Worm (Caenorhabditis elegans) whole organism, L4 larva: Measurements from ENCODE around the gene lips-15.

Source experiments
- T20F7.1 ChIP-seq: fragments of 200-800 bp; sonication (Bioruptor generic); optimal IDR thresholded peaks from 2 replicates; lab custom pipeline; 2018; ENCODE audit warnings: mild to moderate bottlenecking, missing genetic modification characterization, missing compliant biosample characterization
- ZK546.5 ChIP-seq, 2 experiments: sonication (generic microtip); optimal IDR thresholded peaks; 2 replicates each; lab custom pipeline; 2017; ENCODE audit warnings: missing biosample characterization in 2 of 2, missing genetic modification characterization in 2 of 2
- aha-1 ChIP-seq: fragments of 150-350 bp; peaks from one replicate; lab custom pipeline; 2014; ENCODE audit warnings: missing biosample characterization, missing genetic modification characterization
- ama-1 ChIP-seq: fragments of 150-350 bp; optimal IDR thresholded peaks from 2 replicates; lab custom pipeline; 2014; ENCODE audit warnings: inconsistent platforms, mixed read lengths
- attf-4 ChIP-seq: sonication (generic microtip); optimal IDR thresholded peaks from 3 replicates; lab custom pipeline; 2017; ENCODE audit warnings: missing biosample characterization, missing genetic modification characterization
- ces-1 ChIP-seq: fragments of 150-350 bp; sonication (generic microtip); optimal IDR thresholded peaks from 4 replicates; lab custom pipeline; 2014; ENCODE audit warnings: missing biosample characterization, missing genetic modification reagents, missing genetic modification characterization
- dmd-8 ChIP-seq: fragments of 200-800 bp; sonication (Bioruptor generic); IDR thresholded peaks from 2 replicates; pipeline ENCODE4 v1.3.6; 2022; ENCODE audit warnings: missing genetic modification characterization, missing compliant biosample characterization
- dmd-9 ChIP-seq: fragments of 200-800 bp; sonication (Bioruptor generic); IDR thresholded peaks from 2 replicates; pipeline ENCODE4 v1.3.6; 2022; ENCODE audit warnings: missing genetic modification reagents, missing genetic modification characterization, missing compliant biosample characterization
- dpl-1 ChIP-seq: fragments of 150-350 bp; optimal IDR thresholded peaks from 2 replicates; lab custom pipeline; 2014; ENCODE audit warnings: missing biosample characterization, missing genetic modification reagents, missing genetic modification characterization
- egl-43 ChIP-seq: fragments of 200-800 bp; sonication (Bioruptor generic); IDR thresholded peaks from 2 replicates; pipeline ENCODE4 v1.3.6; 2022; ENCODE audit warnings: missing genetic modification reagents, missing genetic modification characterization, missing compliant biosample characterization
- hlh-11 ChIP-seq: fragments of 200-800 bp; sonication (Bioruptor generic); optimal IDR thresholded peaks from 2 replicates; lab custom pipeline; 2018; ENCODE audit warnings: mild to moderate bottlenecking, missing genetic modification characterization, missing compliant biosample characterization
- madf-5 ChIP-seq, 2 experiments: fragments of 200-800 bp; sonication (Bioruptor generic); IDR thresholded peaks; 2 replicates each; pipeline ENCODE4 v1.3.6; 2022; ENCODE audit warnings: missing compliant biosample characterization in 2 of 2, missing genetic modification characterization in 2 of 2
- madf-9 ChIP-seq: fragments of 200-800 bp; sonication (Bioruptor generic); conservative IDR thresholded peaks from 2 replicates; pipeline ENCODE4 v1.3.6; 2022; ENCODE audit warnings: missing genetic modification reagents, missing genetic modification characterization, missing compliant biosample characterization
- mxl-3 ChIP-seq: fragments of 200-800 bp; sonication (Bioruptor generic); optimal IDR thresholded peaks from 2 replicates; lab custom pipeline; 2018; ENCODE audit warnings: mild to moderate bottlenecking, missing genetic modification characterization, missing compliant biosample characterization
- nhr-77 ChIP-seq: fragments of 150-350 bp; optimal IDR thresholded peaks from 2 replicates; lab custom pipeline; 2014; ENCODE audit warnings: missing biosample characterization, missing genetic modification characterization
- set-16 ChIP-seq: fragments of 200-800 bp; sonication (Bioruptor generic); IDR thresholded peaks from 2 replicates; pipeline ENCODE4 v1.3.6; 2022; ENCODE audit warnings: missing genetic modification reagents, missing genetic modification characterization, missing compliant biosample characterization
- snpc-1.2 ChIP-seq: fragments of 200-800 bp; sonication (Bioruptor generic); IDR thresholded peaks from 2 replicates; pipeline ENCODE4 v1.3.6; 2022; ENCODE audit warnings: missing genetic modification reagents, missing genetic modification characterization, missing compliant biosample characterization
- spr-3 ChIP-seq: fragments of 200-800 bp; sonication (Bioruptor generic); optimal IDR thresholded peaks from 2 replicates; lab custom pipeline; 2018; ENCODE audit warnings: mild to moderate bottlenecking, missing genetic modification characterization, missing compliant biosample characterization
- tra-1 ChIP-seq: fragments of 200-800 bp; sonication (Bioruptor generic); IDR thresholded peaks from 2 replicates; pipeline ENCODE4 v1.3.6; 2022; ENCODE audit warnings: missing genetic modification reagents, missing genetic modification characterization, missing compliant biosample characterization
- zip-2 ChIP-seq: fragments of 150-350 bp; optimal IDR thresholded peaks from 2 replicates; lab custom pipeline; 2014; ENCODE audit warnings: missing biosample characterization, missing genetic modification characterization
- ztf-7 ChIP-seq: fragments of 150-350 bp; optimal IDR thresholded peaks from 2 replicates; lab custom pipeline; 2014; ENCODE audit warnings: missing biosample characterization, missing genetic modification characterization

lips-15 gene

ce11 chrII:12636602-12637001, 32.4 kb downstream of the lips-15 start, which contains the start of gene nhr-234:
nhr-234 (plus strand) TSS chrII:12636678.
- TF ChIP-seq aha-1 (tag; lab: Kevin White, UChicago): peak; percentile 23
- TF ChIP-seq hlh-11 (tag; lab: Kevin White, UChicago): no peak

- TF ChIP-seq madf-9 (GFP tag; lab: Robert Waterston, UW): no peak
- TF ChIP-seq dpl-1 (GFP tag; lab: Kevin White, UChicago): no peak
- no peak for TF ChIP-seq dmd-8 (GFP tag; lab: Robert Waterston, UW)
- TF ChIP-seq ztf-7: no peak
- TF ChIP-seq spr-3 (GFP tag; lab: Kevin White, UChicago): no peak
- TF ChIP-seq tra-1: no peak
- TF ChIP-seq madf-5 (GFP tag; IDR thresholded peaks at IDR 0.05; lab: Robert Waterston, UW): no peak
- TF ChIP-seq snpc-1.2: no peak
- TF ChIP-seq ces-1 (GFP tag; lab: Kevin White, UChicago): no peak
- TF ChIP-seq zip-2 (tag; lab: Kevin White, UChicago): no peak
- no peak for TF ChIP-seq ZK546.5 (tag; optimal IDR thresholded peaks at IDR 0.05; lab: Kevin White, UChicago)
- no peak for TF ChIP-seq dmd-9 (GFP tag; lab: Robert Waterston, UW)
- TF ChIP-seq mxl-3 (GFP tag; lab: Kevin White, UChicago): no peak
Observed at ce11 chrII:12640370-12640769, 36.2 kb downstream of the lips-15 start, which contains the start of gene nhr-235. nhr-235 (plus strand) TSS chrII:12640670.

ce11 chrII:12651208-12651607, 47.0 kb downstream of the lips-15 start:
- TF ChIP-seq dmd-8 (GFP tag; lab: Robert Waterston, UW): peak; percentile 77
- peak; percentile 58; the same call in 1 of the 2 replicates for TF ChIP-seq egl-43
- TF ChIP-seq set-16: peak; percentile 31; the same call in 1 of the 2 replicates

- no peak for TF ChIP-seq nhr-77
- no peak for TF ChIP-seq T20F7.1
- no peak for TF ChIP-seq attf-4 (tag; lab: Kevin White, UChicago)
Observed at ce11 chrII:12654447-12654846, 50.3 kb downstream of the lips-15 start, which contains the start of gene rgs-4. rgs-4 (plus strand) TSS chrII:12654747.

ce11 chrII:12655816-12656215, 51.6 kb downstream of the lips-15 start:
- TF ChIP-seq madf-9 (GFP tag; lab: Robert Waterston, UW) (no peak), ama-1 (lab: Kevin White, UChicago) (no peak), aha-1 (tag; lab: Kevin White, UChicago) (peak; percentile 74)
